Worm (Caenorhabditis elegans) whole organism, late embryonic: ENCODE measurements around the gene cutl-26.

Source experiments
- K02D7.2 ChIP-seq: sonication (generic microtip); optimal IDR thresholded peaks from 2 replicates; lab custom pipeline; 2017; ENCODE audit warnings: mild to moderate bottlenecking, missing genetic modification characterization, missing compliant biosample characterization
- K09A11.1 ChIP-seq: sonication (generic microtip); optimal IDR thresholded peaks from 2 replicates; lab custom pipeline; 2017; ENCODE audit warnings: antibody characterized with exemption, mild to moderate bottlenecking, missing genetic modification characterization, missing compliant biosample characterization; ENCODE audit not compliant: insufficient read depth
- T23F11.4 ChIP-seq: fragments of 200-800 bp; sonication (Bioruptor generic); optimal IDR thresholded peaks from 2 replicates; lab custom pipeline; 2018; ENCODE audit warnings: mild to moderate bottlenecking, missing genetic modification characterization, missing compliant biosample characterization
- Y22D7AL.16 ChIP-seq: sonication (generic microtip); optimal IDR thresholded peaks from 2 replicates; lab custom pipeline; 2016; ENCODE audit warnings: missing genetic modification characterization, missing compliant biosample characterization
- ahr-1 ChIP-seq: sonication (generic microtip); optimal IDR thresholded peaks from 2 replicates; lab custom pipeline; 2016; ENCODE audit warnings: missing genetic modification characterization, missing compliant biosample characterization
- ceh-14 ChIP-seq: sonication (generic microtip); optimal IDR thresholded peaks from 2 replicates; lab custom pipeline; 2016; ENCODE audit warnings: missing genotype, missing genetic modification characterization, missing compliant biosample characterization
- ceh-19 ChIP-seq: fragments of 200-800 bp; sonication (Bioruptor generic); optimal IDR thresholded peaks from 2 replicates; lab custom pipeline; 2018; ENCODE audit warnings: mild to moderate bottlenecking, missing genetic modification characterization, missing compliant biosample characterization
- ceh-2 ChIP-seq: sonication (generic microtip); optimal IDR thresholded peaks from 2 replicates; lab custom pipeline; 2016; ENCODE audit warnings: missing genotype, missing genetic modification characterization, missing compliant biosample characterization
- ceh-31 ChIP-seq: sonication (generic microtip); optimal IDR thresholded peaks from 2 replicates; lab custom pipeline; 2016; ENCODE audit warnings: missing genetic modification characterization, missing compliant biosample characterization
- ceh-48 ChIP-seq: sonication (generic microtip); optimal IDR thresholded peaks from 2 replicates; lab custom pipeline; 2016; ENCODE audit warnings: missing genetic modification characterization, inconsistent platforms, missing compliant biosample characterization
- ceh-6 ChIP-seq: fragments of 200-800 bp; sonication (Bioruptor generic); optimal IDR thresholded peaks from 2 replicates; lab custom pipeline; 2018; ENCODE audit warnings: mild to moderate bottlenecking, missing genetic modification characterization, missing compliant biosample characterization
- ceh-9 ChIP-seq: sonication (generic microtip); optimal IDR thresholded peaks from 2 replicates; lab custom pipeline; 2016; ENCODE audit warnings: mild to moderate bottlenecking, missing genetic modification characterization, inconsistent platforms, missing compliant biosample characterization
- che-1 ChIP-seq: sonication (generic microtip); optimal IDR thresholded peaks from 2 replicates; lab custom pipeline; 2016; ENCODE audit warnings: mild to moderate bottlenecking, missing genetic modification characterization, missing compliant biosample characterization
- dmd-4 ChIP-seq: sonication (generic microtip); optimal IDR thresholded peaks from 2 replicates; lab custom pipeline; 2016; ENCODE audit warnings: borderline replicate concordance, missing genetic modification characterization, missing compliant biosample characterization
- elt-2 ChIP-seq: sonication (generic microtip); optimal IDR thresholded peaks from 2 replicates; lab custom pipeline; 2016; ENCODE audit warnings: missing genetic modification reagents, missing genetic modification characterization, missing compliant biosample characterization
- ets-4 ChIP-seq: sonication (generic microtip); optimal IDR thresholded peaks from 2 replicates; lab custom pipeline; 2016; ENCODE audit warnings: missing genetic modification characterization, missing compliant biosample characterization
- eyg-1 ChIP-seq: sonication (generic microtip); optimal IDR thresholded peaks from 2 replicates; lab custom pipeline; 2016; ENCODE audit warnings: missing genotype, missing genetic modification characterization, missing compliant biosample characterization
- fkh-10 ChIP-seq: fragments of 150-350 bp; optimal IDR thresholded peaks from 2 replicates; lab custom pipeline; 2014; ENCODE audit warnings: missing biosample characterization, missing genetic modification reagents, missing genetic modification characterization
- fkh-6 ChIP-seq: sonication (generic microtip); optimal IDR thresholded peaks from 2 replicates; lab custom pipeline; 2016; ENCODE audit warnings: missing genetic modification characterization, missing compliant biosample characterization
- hlh-30 ChIP-seq: sonication (generic microtip); optimal IDR thresholded peaks from 2 replicates; lab custom pipeline; 2017; ENCODE audit warnings: antibody characterized with exemption, missing genetic modification characterization, missing compliant biosample characterization; ENCODE audit not compliant: insufficient read depth
- hlh-8 ChIP-seq: sonication (generic microtip); optimal IDR thresholded peaks from 2 replicates; lab custom pipeline; 2016; ENCODE audit warnings: missing genotype, missing genetic modification characterization, missing compliant biosample characterization
- lim-6 ChIP-seq: sonication (generic microtip); optimal IDR thresholded peaks from 2 replicates; lab custom pipeline; 2016; ENCODE audit warnings: missing genetic modification characterization, missing compliant biosample characterization
- madf-2 ChIP-seq: sonication (generic microtip); optimal IDR thresholded peaks from 2 replicates; lab custom pipeline; 2017; ENCODE audit warnings: missing genetic modification characterization, missing compliant biosample characterization
- nfya-1 ChIP-seq: sonication (generic microtip); optimal IDR thresholded peaks from 2 replicates; lab custom pipeline; 2017; ENCODE audit warnings: missing genetic modification characterization, mild to moderate bottlenecking, missing compliant biosample characterization, antibody characterized with exemption, moderate library complexity
- npax-4 ChIP-seq: sonication (generic microtip); optimal IDR thresholded peaks from 2 replicates; lab custom pipeline; 2016; ENCODE audit warnings: missing genetic modification characterization, missing compliant biosample characterization
- odd-2 ChIP-seq: sonication (generic microtip); optimal IDR thresholded peaks from 2 replicates; lab custom pipeline; 2017; ENCODE audit warnings: antibody characterized with exemption, mild to moderate bottlenecking, missing genetic modification characterization, missing compliant biosample characterization
- pag-3 ChIP-seq: sonication (generic microtip); optimal IDR thresholded peaks from 2 replicates; lab custom pipeline; 2016; ENCODE audit warnings: missing compliant biosample characterization, missing genetic modification characterization, borderline replicate concordance
- pat-9 ChIP-seq: fragments of 200-800 bp; sonication (Bioruptor generic); optimal IDR thresholded peaks from 2 replicates; lab custom pipeline; 2018; ENCODE audit warnings: mild to moderate bottlenecking, missing genetic modification characterization, moderate library complexity, missing compliant biosample characterization
- pha-2 ChIP-seq: sonication (generic microtip); optimal IDR thresholded peaks from 2 replicates; lab custom pipeline; 2017; ENCODE audit warnings: mild to moderate bottlenecking, missing genetic modification characterization, missing compliant biosample characterization
- pqm-1 ChIP-seq: sonication (generic microtip); optimal IDR thresholded peaks from 2 replicates; lab custom pipeline; 2016; ENCODE audit warnings: missing genetic modification characterization, missing compliant biosample characterization
- pros-1 ChIP-seq: fragments of 150-350 bp; optimal IDR thresholded peaks from 2 replicates; lab custom pipeline; 2014; ENCODE audit warnings: missing biosample characterization, missing genetic modification reagents, missing genetic modification characterization
- ref-2 ChIP-seq: sonication (generic microtip); optimal IDR thresholded peaks from 2 replicates; lab custom pipeline; 2016; ENCODE audit warnings: missing genetic modification characterization, missing compliant biosample characterization
- syd-9 ChIP-seq: sonication (generic microtip); optimal IDR thresholded peaks from 2 replicates; lab custom pipeline; 2016; ENCODE audit warnings: mild to moderate bottlenecking, missing genetic modification characterization, moderate library complexity, missing compliant biosample characterization
- tbx-2 ChIP-seq: sonication (generic microtip); optimal IDR thresholded peaks from 2 replicates; lab custom pipeline; 2016; ENCODE audit warnings: missing genetic modification characterization, missing compliant biosample characterization
- ttx-3 ChIP-seq: sonication (generic microtip); optimal IDR thresholded peaks from 2 replicates; lab custom pipeline; 2016; ENCODE audit warnings: missing genetic modification reagents, missing genetic modification characterization, missing compliant biosample characterization
- unc-42 ChIP-seq: sonication (generic microtip); optimal IDR thresholded peaks from 2 replicates; lab custom pipeline; 2016; ENCODE audit warnings: missing genotype, missing genetic modification characterization, missing compliant biosample characterization
- unc-55 ChIP-seq: sonication (generic microtip); optimal IDR thresholded peaks from 2 replicates; lab custom pipeline; 2017; ENCODE audit warnings: missing biosample characterization, missing genetic modification reagents, missing genetic modification characterization
- unc-86 ChIP-seq: sonication (generic microtip); optimal IDR thresholded peaks from 2 replicates; lab custom pipeline; 2016; ENCODE audit warnings: missing genetic modification characterization, missing compliant biosample characterization
- zip-5 ChIP-seq: sonication (generic microtip); optimal IDR thresholded peaks from 2 replicates; lab custom pipeline; 2016; ENCODE audit warnings: missing genetic modification characterization, missing compliant biosample characterization
- ztf-16 ChIP-seq: sonication (generic microtip); optimal IDR thresholded peaks from 2 replicates; lab custom pipeline; 2017; ENCODE audit warnings: missing genetic modification characterization, missing compliant biosample characterization

The cutl-26 gene

DNA sequence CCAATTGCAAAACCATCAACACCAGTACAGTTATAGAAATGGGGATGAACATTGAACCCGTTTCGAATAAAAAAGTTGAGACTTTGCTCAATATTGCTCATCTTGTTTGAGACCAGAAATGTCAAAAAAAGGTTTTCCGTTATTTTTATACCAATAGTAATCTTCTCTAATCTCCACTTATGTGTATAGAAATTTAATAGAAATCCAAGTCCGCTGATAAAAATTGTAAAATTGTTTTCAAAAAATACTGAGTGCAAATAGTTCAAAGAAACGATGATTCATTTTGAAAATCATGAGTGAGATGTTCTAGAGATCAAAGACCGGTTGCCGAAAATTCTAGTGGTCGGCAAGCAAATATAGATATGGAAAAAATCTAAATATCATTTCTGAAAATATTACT, 11.8 kb upstream of the cutl-26 start, which contains the start of gene Y55F3C.10:
Gene Y55F3C.10, minus strand, starts transcription at position 101 of the 400 bp plus-strand sequence.
- TF ChIP-seq odd-2 (no peak), tbx-2 (tag; lab: Kevin White, UChicago) (no peak)

DNA sequence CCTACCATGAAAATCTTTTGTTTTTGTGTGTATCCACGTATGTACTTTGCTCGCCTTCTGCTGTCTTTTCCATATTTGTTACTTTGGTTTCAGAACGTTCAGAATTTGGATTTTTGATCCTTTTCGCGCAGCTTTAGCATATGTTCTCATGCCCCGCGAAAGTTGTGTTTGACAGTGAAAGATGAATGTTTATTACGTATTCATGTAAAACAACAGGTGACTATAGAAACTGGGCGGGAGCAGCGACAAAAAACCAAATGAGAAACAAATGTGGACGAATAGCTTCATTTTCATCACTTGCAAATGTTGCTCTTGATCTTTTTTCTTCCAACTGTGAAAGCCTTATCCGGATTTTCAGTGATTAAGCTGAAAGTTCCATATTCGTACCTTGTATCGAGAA, 8.8 kb upstream of the cutl-26 start, which contains the start of gene clec-164:
Gene clec-164, plus strand, starts transcription at position 301 of the 400 bp plus-strand sequence.
- TF ChIP-seq unc-55 (GFP tag; lab: Kevin White, UChicago): no peak

DNA sequence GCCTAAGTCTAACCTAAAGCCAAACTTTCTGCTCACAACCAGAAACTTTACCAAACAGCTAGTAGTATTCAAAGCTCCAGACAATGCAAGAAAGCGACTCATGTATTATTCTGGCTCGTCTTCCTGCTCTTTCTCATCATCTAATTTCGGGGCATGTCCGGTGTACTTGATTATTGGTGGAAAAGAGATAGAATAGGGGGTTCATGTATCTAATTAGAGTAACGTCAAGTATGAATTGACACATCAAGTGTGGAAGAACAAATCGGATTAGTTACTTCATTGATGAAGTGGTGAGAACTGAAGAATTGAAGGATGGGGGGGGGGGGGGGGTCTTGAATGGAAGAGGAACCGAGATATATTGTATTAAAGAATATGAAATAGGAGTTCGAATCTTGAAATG, 7.9 kb upstream of the cutl-26 start:
- TF ChIP-seq ceh-48 (tag; lab: Kevin White, UChicago): no peak
- no peak for TF ChIP-seq ztf-16 (tag; lab: Kevin White, UChicago)
- TF ChIP-seq unc-42 (tag; lab: Kevin White, UChicago): peak; percentile 67
- TF ChIP-seq ceh-9 (tag; lab: Kevin White, UChicago): no peak
- TF ChIP-seq, all 69 proteins: peak for 1

DNA sequence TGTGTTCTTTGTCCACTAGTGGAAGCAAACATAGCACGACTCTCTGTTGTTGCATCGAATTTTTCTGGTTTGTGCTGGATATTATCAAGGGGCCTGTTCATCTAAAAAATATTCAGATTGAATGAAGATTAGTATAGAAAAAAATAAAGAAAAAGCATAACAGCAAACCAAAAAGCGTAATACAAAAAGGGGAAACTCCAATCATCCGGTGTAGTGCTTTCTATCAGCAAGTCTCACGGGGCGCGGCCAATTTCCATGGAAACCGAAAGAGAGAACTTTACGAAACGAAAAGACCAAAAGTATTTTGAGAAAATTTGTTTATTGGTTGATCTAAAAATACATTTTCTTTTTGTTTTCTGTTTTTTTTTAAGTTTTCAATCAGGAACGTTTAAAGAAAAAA, 9.2 kb downstream of the cutl-26 start, which contains the start of gene Y55F3C.17:
Gene Y55F3C.17, minus strand, starts transcription at position 101 of the 400 bp plus-strand sequence.
- TF ChIP-seq lim-6 (tag; lab: Kevin White, UChicago) (no peak), ahr-1 (tag; lab: Kevin White, UChicago) (no peak), pha-2 (tag; lab: Kevin White, UChicago) (no peak), Y22D7AL.16 (tag; lab: Kevin White, UChicago) (no peak)

DNA sequence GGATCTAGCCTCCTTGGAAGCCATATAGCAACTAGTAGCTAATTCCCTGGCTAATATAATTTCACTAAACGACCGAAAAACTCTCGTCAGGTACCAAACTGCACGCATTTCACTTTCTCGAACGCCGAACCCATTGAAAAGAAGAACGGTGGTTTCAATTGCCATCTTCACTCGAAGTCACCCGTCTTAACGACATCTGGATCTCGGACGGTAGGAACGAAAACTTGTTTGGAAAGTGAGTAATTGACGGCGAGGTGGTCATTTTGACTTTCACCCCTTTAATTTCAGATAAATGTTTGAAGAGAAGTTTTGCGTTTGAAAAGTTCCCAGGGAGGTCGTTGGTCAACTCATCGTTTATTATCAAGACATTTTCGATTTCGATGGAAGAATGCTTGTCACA, 22.8 kb downstream of the cutl-26 start:
- TF ChIP-seq che-1 (no peak), npax-4 (no peak), ceh-14 (tag; lab: Kevin White, UChicago) (no peak), ceh-6 (GFP tag; lab: Kevin White, UChicago) (no peak), eyg-1 (no peak), K02D7.2 (tag; lab: Kevin White, UChicago) (no peak), syd-9 (tag; lab: Kevin White, UChicago) (no peak), pros-1 (tag; lab: Kevin White, UChicago) (no peak), nfya-1 (no peak), ttx-3 (tag; lab: Kevin White, UChicago) (no peak), pqm-1 (no peak), pat-9 (tag; lab: Kevin White, UChicago) (no peak), lim-6 (tag; lab: Kevin White, UChicago) (no peak), elt-2 (tag; lab: Kevin White, UChicago) (no peak), ceh-31 (tag; lab: Kevin White, UChicago) (no peak)

DNA sequence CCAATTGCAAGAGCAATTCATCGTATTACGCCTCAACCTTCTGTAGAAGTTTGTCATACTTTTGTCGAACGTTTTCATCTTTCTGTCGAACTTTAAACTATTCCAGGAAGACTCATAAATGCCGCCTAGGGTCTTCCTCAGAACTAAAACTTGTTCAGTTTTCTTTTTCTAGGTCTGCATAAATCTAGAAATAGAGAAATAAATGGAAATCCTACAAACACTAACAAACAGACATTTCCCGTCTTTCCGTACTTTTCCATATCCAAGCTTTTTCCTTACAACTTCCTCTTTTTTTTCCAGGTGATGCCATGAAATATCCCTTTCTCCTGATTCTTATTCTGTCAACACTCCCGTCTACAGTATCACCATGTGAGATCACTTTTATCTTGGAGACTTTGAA, 23.3 kb downstream of the cutl-26 start, which contains the start of gene cutl-28:
Gene cutl-28, plus strand, starts transcription at position 301 of the 400 bp plus-strand sequence.
- TF ChIP-seq pag-3 (tag; lab: Kevin White, UChicago): no peak
- no peak for TF ChIP-seq unc-42 (tag; lab: Kevin White, UChicago)

DNA sequence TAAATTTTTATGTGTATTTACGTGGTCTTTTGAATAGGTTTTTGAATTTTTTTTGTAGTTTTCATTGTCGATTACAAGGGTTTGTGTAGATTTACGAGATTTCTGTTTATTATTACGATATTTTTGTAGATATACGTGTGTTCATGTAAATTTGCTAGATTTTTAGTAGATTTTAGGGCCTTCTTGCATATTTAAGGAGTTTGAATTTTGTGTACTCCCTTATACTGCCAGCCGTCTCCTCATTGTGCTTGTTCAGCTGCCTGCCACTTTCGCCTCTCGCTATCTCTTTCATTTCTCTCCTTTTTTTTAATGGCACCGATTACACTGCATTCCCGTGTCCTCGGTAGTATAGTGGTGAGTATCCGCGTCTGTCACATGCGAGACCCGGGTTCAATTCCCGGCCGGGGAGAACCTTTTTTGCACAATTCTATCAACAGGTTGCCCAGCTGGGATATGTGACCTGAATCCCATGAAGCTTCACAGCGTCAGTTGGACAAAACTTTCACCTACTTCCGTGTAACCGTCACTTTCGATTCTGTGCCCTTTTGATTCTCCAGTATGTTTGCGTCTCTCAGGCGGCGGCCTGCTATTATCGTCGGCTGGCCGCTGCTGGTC, 24.7 kb downstream of the cutl-26 start:
- TF ChIP-seq pqm-1 (peak; percentile 55), unc-86 (tag; lab: Kevin White, UChicago) (peak; percentile 67), madf-2 (tag; lab: Kevin White, UChicago) (peak; percentile 69), ceh-2 (tag; lab: Kevin White, UChicago) (peak; percentile 44), zip-5 (tag; lab: Kevin White, UChicago) (peak; percentile 40), ztf-16 (tag; lab: Kevin White, UChicago) (peak; percentile 76), fkh-6 (tag; lab: Kevin White, UChicago) (peak; percentile 56), fkh-10 (no peak), ceh-9 (tag; lab: Kevin White, UChicago) (no peak), dmd-4 (peak; percentile 53), ceh-19 (GFP tag; lab: Kevin White, UChicago) (peak; percentile 64), ets-4 (peak; percentile 7), eyg-1 (peak; percentile 34), hlh-30 (tag; lab: Kevin White, UChicago) (peak; percentile 87), T23F11.4 (GFP tag; lab: Kevin White, UChicago) (peak; percentile 71), hlh-8 (tag; lab: Kevin White, UChicago) (peak; percentile 25), ref-2 (tag; lab: Kevin White, UChicago) (peak; percentile 77), K09A11.1 (tag; lab: Kevin White, UChicago) (peak; percentile 37)
